Worm (Caenorhabditis elegans) whole organism, L2 larva: Measurements from ENCODE around the gene sprp-4.

Source experiments
- alr-1 ChIP-seq: fragments of 150-350 bp; optimal IDR thresholded peaks from 2 replicates; lab custom pipeline; 2014; ENCODE audit warnings: missing biosample characterization, missing genetic modification characterization
- aly-2 ChIP-seq: fragments of 150-350 bp; optimal IDR thresholded peaks from 2 replicates; lab custom pipeline; 2014; ENCODE audit warnings: missing biosample characterization, missing genetic modification characterization
- ceh-82 ChIP-seq: fragments of 150-350 bp; optimal IDR thresholded peaks from 2 replicates; lab custom pipeline; 2014; ENCODE audit warnings: missing biosample characterization, missing genetic modification characterization
- fos-1 ChIP-seq: fragments of 150-350 bp; optimal IDR thresholded peaks from 2 replicates; lab custom pipeline; 2014; ENCODE audit warnings: missing biosample characterization, missing genetic modification characterization
- mab-5 ChIP-seq: fragments of 150-350 bp; optimal IDR thresholded peaks from 2 replicates; lab custom pipeline; 2014; ENCODE audit warnings: missing biosample characterization, missing genetic modification characterization
- nhr-11 ChIP-seq: fragments of 150-350 bp; optimal IDR thresholded peaks from 2 replicates; lab custom pipeline; 2014; ENCODE audit warnings: missing biosample characterization, missing genetic modification characterization
- nhr-12 ChIP-seq: fragments of 150-350 bp; optimal IDR thresholded peaks from 2 replicates; lab custom pipeline; 2014; ENCODE audit warnings: missing biosample characterization, missing genetic modification characterization
- unc-39 ChIP-seq: fragments of 150-350 bp; optimal IDR thresholded peaks from 2 replicates; lab custom pipeline; 2014; ENCODE audit warnings: missing biosample characterization, missing genetic modification characterization
- unc-62 ChIP-seq: fragments of 150-350 bp; optimal IDR thresholded peaks from 2 replicates; lab custom pipeline; 2014; ENCODE audit warnings: missing biosample characterization, missing genetic modification reagents, missing genetic modification characterization

DNA sequence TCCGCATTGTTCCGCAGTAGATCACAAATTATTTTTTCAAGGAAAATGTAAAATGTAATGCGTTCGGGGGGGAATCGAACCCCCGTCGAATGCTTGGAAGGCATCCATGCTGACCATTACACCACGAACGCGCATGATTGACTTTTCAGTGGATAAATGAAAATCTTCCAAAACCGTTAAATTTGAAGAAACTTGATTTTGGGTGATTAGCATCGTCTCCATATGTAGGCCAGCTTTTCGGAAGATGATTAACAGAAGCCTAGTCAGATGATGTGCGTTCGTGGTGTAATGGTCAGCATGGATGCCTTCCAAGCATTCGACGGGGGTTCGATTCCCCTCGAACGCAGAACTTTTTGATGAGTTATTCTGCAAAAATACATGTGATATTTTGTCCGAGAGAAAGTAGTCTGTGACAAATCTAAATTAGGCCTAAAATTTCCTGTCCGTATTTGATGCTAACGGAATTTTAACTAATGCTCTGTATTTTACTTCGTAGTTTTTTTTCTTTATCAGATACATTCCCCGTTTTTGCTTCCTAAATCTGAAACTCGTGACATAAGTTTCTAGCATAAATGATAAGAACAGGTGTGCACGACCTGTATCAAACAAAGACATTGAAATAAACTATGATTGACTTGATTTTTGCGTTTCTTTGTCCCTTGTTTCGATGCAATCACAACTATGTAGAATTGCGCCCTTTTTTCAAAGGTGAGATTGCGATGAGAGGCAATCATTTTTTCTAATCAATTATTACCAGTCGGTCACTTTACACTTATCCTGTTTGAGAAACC, 6.8 kb downstream of the sprp-4 start, which contains the start of gene C28G1.10:
- TF ChIP-seq ceh-82 (tag; lab: Kevin White, UChicago), result no peak
- TF ChIP-seq aly-2 (tag; lab: Kevin White, UChicago), result no peak
- peak; percentile 42 for TF ChIP-seq fos-1 (tag; lab: Kevin White, UChicago)
- TF ChIP-seq nhr-11 (tag; lab: Kevin White, UChicago), result no peak
- TF ChIP-seq alr-1 (tag; lab: Kevin White, UChicago), result no peak
- no peak for TF ChIP-seq unc-62
- no peak for TF ChIP-seq unc-39 (tag; lab: Kevin White, UChicago)
- no peak for TF ChIP-seq nhr-12 (tag; lab: Kevin White, UChicago)
- no peak for TF ChIP-seq mab-5 (tag; lab: Kevin White, UChicago)
